Fruit fly (Drosophila melanogaster): ENCODE results near the gene eya.

- TF ChIP-seq EcR (GFP tag; optimal IDR thresholded peaks at IDR 0.05) (no peak), psq (optimal IDR thresholded peaks at IDR 0.05) (no peak)
These were observed 14.6 kb downstream of the eya start for dm6 chr2L:6531985-6532699.
